Worm (Caenorhabditis elegans): ENCODE data around the gene ZK377.15.

The ZK377.15 gene

DNA sequence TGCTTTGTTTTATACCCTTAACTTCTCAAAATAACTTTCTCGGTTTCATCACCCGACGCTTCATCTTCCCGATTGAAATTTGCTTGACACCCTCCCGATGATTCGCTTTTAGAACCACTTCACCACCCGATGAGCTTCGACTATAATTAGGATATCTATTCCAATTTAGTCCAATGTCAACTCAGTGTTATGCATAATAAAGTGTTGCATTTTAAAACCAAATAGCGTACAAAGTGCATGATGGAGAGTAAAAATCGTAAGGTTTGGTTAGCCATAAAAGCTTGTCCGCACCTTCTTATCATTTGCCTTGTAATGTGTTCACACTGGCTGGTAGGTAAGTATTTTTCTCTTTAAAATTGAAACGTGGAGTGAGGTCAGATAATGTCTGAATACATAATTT lies 33.3 kb upstream of the ZK377.15 start, which contains the start of gene C12D12.1:
Gene C12D12.1, plus strand, starts transcription at position 301 of the 400 bp plus-strand sequence.
- no peak for TF ChIP-seq unc-3 (GFP tag; conservative IDR thresholded peaks at IDR 0.05)
- TF ChIP-seq unc-3 (tag; optimal IDR thresholded peaks at IDR 0.05): no peak
- TF ChIP-seq pha-2 (tag; optimal IDR thresholded peaks at IDR 0.05): no peak
- TF ChIP-seq pat-9 (tag; optimal IDR thresholded peaks at IDR 0.05): no peak
- no peak for TF ChIP-seq ceh-45 (GFP tag; IDR thresholded peaks at IDR 0.05)
- TF ChIP-seq ceh-48 (tag; optimal IDR thresholded peaks at IDR 0.05): no peak
- TF ChIP-seq hlh-15 (tag; optimal IDR thresholded peaks at IDR 0.05): no peak
- no peak for TF ChIP-seq npax-4 (tag; optimal IDR thresholded peaks at IDR 0.05)
- no peak for TF ChIP-seq F13H6.1 (tag; optimal IDR thresholded peaks at IDR 0.05)
- TF ChIP-seq hlh-13 (GFP tag; optimal IDR thresholded peaks at IDR 0.05): no peak
- TF ChIP-seq ceh-24 (tag; optimal IDR thresholded peaks at IDR 0.05): no peak
- TF ChIP-seq ceh-22 (tag; optimal IDR thresholded peaks at IDR 0.05): no peak
- TF ChIP-seq ceh-30 (tag; optimal IDR thresholded peaks at IDR 0.05): no peak
- TF ChIP-seq pag-3 (tag; optimal IDR thresholded peaks at IDR 0.05; ENCODE audit: borderline replicate concordance): no peak
- no peak for TF ChIP-seq dve-1 (tag; optimal IDR thresholded peaks at IDR 0.05)
- TF ChIP-seq sdc-2 (tag; optimal IDR thresholded peaks at IDR 0.05): no peak
- TF ChIP-seq Y22D7AL.16 (tag; optimal IDR thresholded peaks at IDR 0.05): no peak
- no peak for TF ChIP-seq hlh-8 (tag; optimal IDR thresholded peaks at IDR 0.05)

DNA sequence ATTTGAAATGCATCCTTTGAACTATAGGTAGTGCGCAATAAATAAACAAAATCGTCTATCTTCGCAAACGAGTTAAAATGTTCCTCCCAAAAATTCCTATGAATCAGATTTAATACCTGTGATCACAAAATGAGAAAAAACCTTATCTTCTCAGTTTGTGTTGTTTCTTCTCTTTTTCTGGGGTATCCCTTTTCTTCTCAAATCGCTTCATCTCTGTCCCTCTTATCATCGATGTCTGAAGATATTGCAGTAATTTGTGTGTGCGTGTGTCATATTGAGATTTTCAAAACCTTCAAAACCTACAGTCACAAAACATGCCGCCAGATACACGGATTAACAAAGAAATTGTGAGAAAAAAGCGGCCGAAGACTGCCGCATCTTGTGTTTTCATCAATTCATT lies 30.1 kb upstream of the ZK377.15 start, which contains the start of gene glt-1:
Gene glt-1, plus strand, starts transcription at position 251 of the 400 bp plus-strand sequence.
- TF ChIP-seq unc-3 (GFP tag; conservative IDR thresholded peaks at IDR 0.05) (no peak), unc-3 (tag; optimal IDR thresholded peaks at IDR 0.05) (no peak), ama-1 (optimal IDR thresholded peaks at IDR 0.05) (no peak), hlh-6 (tag; optimal IDR thresholded peaks at IDR 0.05) (no peak), dmd-4 (tag; optimal IDR thresholded peaks at IDR 0.05; ENCODE audit: borderline replicate concordance) (no peak), mec-3 (tag; optimal IDR thresholded peaks at IDR 0.05; ENCODE audit: borderline replicate concordance) (no peak), fkh-10 (GFP tag; optimal IDR thresholded peaks at IDR 0.05) (no peak), ceh-18 (tag; optimal IDR thresholded peaks at IDR 0.05) (no peak), sdc-2 (tag; optimal IDR thresholded peaks at IDR 0.05) (no peak), nhr-232 (tag; optimal IDR thresholded peaks at IDR 0.05) (no peak), rnt-1 (tag; optimal IDR thresholded peaks at IDR 0.05) (no peak), ztf-16 (tag; optimal IDR thresholded peaks at IDR 0.05) (no peak), hlh-15 (tag; optimal IDR thresholded peaks at IDR 0.05) (no peak), T23F11.4 (GFP tag; optimal IDR thresholded peaks at IDR 0.05) (no peak), pqm-1 (tag; optimal IDR thresholded peaks at IDR 0.05) (no peak), unc-55 (GFP tag; optimal IDR thresholded peaks at IDR 0.05) (no peak), K02D7.2 (tag; optimal IDR thresholded peaks at IDR 0.05) (no peak), dve-1 (tag; optimal IDR thresholded peaks at IDR 0.05) (no peak), ceh-9 (tag; optimal IDR thresholded peaks at IDR 0.05) (no peak)

DNA sequence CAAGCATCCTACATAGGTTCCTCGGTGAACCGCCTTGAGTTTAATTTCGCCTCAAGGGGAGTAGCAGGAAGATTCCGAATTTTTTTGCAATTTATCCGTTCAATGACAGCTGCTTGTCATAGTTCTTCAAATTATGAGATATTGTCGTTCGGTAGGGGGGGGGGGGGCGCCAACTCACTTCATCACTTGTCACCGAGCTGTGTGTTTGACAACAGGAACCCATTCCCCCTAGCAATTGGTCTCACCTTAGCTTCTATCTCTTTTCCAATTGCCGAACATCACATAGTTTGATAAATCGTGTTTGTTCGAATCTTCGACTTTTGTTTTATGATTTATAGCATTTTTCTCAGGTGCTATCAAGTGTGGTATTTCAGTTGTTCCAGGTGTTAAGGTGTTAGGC lies 28.9 kb upstream of the ZK377.15 start:
- TF ChIP-seq pax-1 (tag; optimal IDR thresholded peaks at IDR 0.05): no peak
- no peak for TF ChIP-seq elt-2 (tag; optimal IDR thresholded peaks at IDR 0.05)

DNA sequence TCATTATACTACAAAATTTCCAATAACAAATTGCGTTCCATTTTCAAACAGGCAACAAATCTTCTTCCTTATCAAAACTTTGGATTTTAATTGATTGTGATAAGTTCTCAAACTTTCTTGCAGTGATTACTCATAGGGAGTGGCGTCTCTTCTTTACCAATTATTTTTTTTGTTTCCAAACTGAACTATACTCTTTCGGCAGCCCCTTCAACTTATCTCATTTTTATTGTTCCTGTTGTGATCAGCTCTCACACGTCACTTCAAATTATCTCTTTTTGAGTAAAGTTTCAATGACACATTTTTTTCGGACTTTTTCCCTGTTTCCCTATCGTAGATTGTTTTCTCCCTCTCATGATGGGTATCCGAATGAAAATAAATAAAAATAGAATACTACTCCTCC lies 26.7 kb upstream of the ZK377.15 start:
- TF ChIP-seq sox-4 (tag; optimal IDR thresholded peaks at IDR 0.05): no peak

- TF ChIP-seq elt-4 (tag; optimal IDR thresholded peaks at IDR 0.05) (no peak), ceh-30 (tag; optimal IDR thresholded peaks at IDR 0.05) (no peak), hlh-13 (GFP tag; optimal IDR thresholded peaks at IDR 0.05) (no peak), ceh-19 (GFP tag; optimal IDR thresholded peaks at IDR 0.05) (no peak), syd-9 (tag; optimal IDR thresholded peaks at IDR 0.05) (no peak), ets-4 (tag; optimal IDR thresholded peaks at IDR 0.05) (no peak), hlh-8 (tag; optimal IDR thresholded peaks at IDR 0.05) (no peak), lin-11 (tag; optimal IDR thresholded peaks at IDR 0.05) (no peak), ceh-6 (GFP tag; optimal IDR thresholded peaks at IDR 0.05) (no peak), pqm-1 (tag; optimal IDR thresholded peaks at IDR 0.05) (no peak), fax-1 (tag; optimal IDR thresholded peaks at IDR 0.05) (no peak), sox-4 (tag; optimal IDR thresholded peaks at IDR 0.05) (no peak), K02D7.2 (tag; optimal IDR thresholded peaks at IDR 0.05) (no peak), npax-4 (tag; optimal IDR thresholded peaks at IDR 0.05) (no peak), nhr-232 (tag; optimal IDR thresholded peaks at IDR 0.05) (no peak), pha-2 (tag; optimal IDR thresholded peaks at IDR 0.05) (no peak), ceh-14 (tag; optimal IDR thresholded peaks at IDR 0.05) (no peak), zip-5 (tag; optimal IDR thresholded peaks at IDR 0.05) (no peak)
These were observed 23.3 kb upstream of the ZK377.15 start, which contains the start of gene C12D12.3 for ce11 chrX:3488993-3489392. C12D12.3 (plus strand) TSS chrX:3489293.
